Worm (Caenorhabditis elegans) whole organism, L1 larva: ENCODE results near the gene unk-1.

Experiments
- C16A3.4 ChIP-seq: fragments of 150-350 bp; optimal IDR thresholded peaks from 2 replicates; lab custom pipeline; 2014; ENCODE audit warnings: missing biosample characterization, missing genetic modification characterization
- aha-1 ChIP-seq: fragments of 150-350 bp; optimal IDR thresholded peaks from 2 replicates; lab custom pipeline; 2014; ENCODE audit warnings: missing biosample characterization, missing genetic modification characterization
- blmp-1 ChIP-seq: fragments of 150-350 bp; optimal IDR thresholded peaks from 2 replicates; lab custom pipeline; 2014; ENCODE audit warnings: missing biosample characterization, missing genetic modification characterization
- ceh-63 ChIP-seq: fragments of 200-800 bp; sonication (Bioruptor generic); optimal IDR thresholded peaks from 2 replicates; lab custom pipeline; 2018; ENCODE audit warnings: mild to moderate bottlenecking, missing genetic modification characterization, missing compliant biosample characterization
- ceh-82 ChIP-seq, 3 experiments: fragments of 150-350 bp in 1 of 3; sonication (generic microtip) in 2 of 3; optimal IDR thresholded peaks; 2 replicates each; lab custom pipeline; 2014 to 2017; ENCODE audit warnings: missing biosample characterization in 3 of 3, missing genetic modification characterization in 3 of 3
- ceh-90 ChIP-seq: sonication (generic microtip); optimal IDR thresholded peaks from 2 replicates; lab custom pipeline; 2016; ENCODE audit warnings: missing genetic modification characterization, missing compliant biosample characterization
- efl-3 ChIP-seq: fragments of 200-800 bp; sonication (Bioruptor generic); optimal IDR thresholded peaks from 2 replicates; lab custom pipeline; 2018; ENCODE audit warnings: mild to moderate bottlenecking, missing genetic modification characterization, missing compliant biosample characterization
- elt-2 ChIP-seq: sonication (generic microtip); optimal IDR thresholded peaks from 2 replicates; lab custom pipeline; 2016; ENCODE audit warnings: missing genetic modification characterization, mild to moderate bottlenecking, inconsistent platforms, missing compliant biosample characterization, missing genetic modification reagents
- fkh-10 ChIP-seq: sonication (generic microtip); optimal IDR thresholded peaks from 2 replicates; lab custom pipeline; 2017; ENCODE audit warnings: missing biosample characterization, missing genetic modification reagents, missing genetic modification characterization
- fkh-8 ChIP-seq: sonication (generic microtip); optimal IDR thresholded peaks from 2 replicates; lab custom pipeline; 2016; ENCODE audit warnings: mild to moderate bottlenecking, missing genetic modification characterization, missing compliant biosample characterization
- hpl-2 ChIP-seq: fragments of 150-350 bp; optimal IDR thresholded peaks from 2 replicates; lab custom pipeline; 2014; ENCODE audit warnings: missing biosample characterization, missing genetic modification reagents, missing genetic modification characterization
- lin-14 ChIP-seq: fragments of 200-800 bp; sonication (Bioruptor generic); optimal IDR thresholded peaks from 2 replicates; lab custom pipeline; 2018; ENCODE audit warnings: mild to moderate bottlenecking, missing genetic modification characterization, moderate library complexity, missing compliant biosample characterization
- lin-15B ChIP-seq: fragments of 150-350 bp; sonication (generic microtip); optimal IDR thresholded peaks from 3 replicates; lab custom pipeline; 2014; ENCODE audit warnings: missing biosample characterization, missing genetic modification characterization
- lin-35 ChIP-seq, 2 experiments: fragments of 150-350 bp; optimal IDR thresholded peaks; 2 replicates each; lab custom pipeline; 2014; ENCODE audit warnings: missing biosample characterization in 2 of 2, missing genetic modification characterization in 2 of 2, missing genetic modification reagents in 2 of 2
- lin-39 ChIP-seq: fragments of 150-350 bp; optimal IDR thresholded peaks from 2 replicates; lab custom pipeline; 2014; ENCODE audit warnings: missing biosample characterization, missing genetic modification reagents, missing genetic modification characterization
- lir-3 ChIP-seq: sonication (generic microtip); optimal IDR thresholded peaks from 2 replicates; lab custom pipeline; 2016; ENCODE audit warnings: mild to moderate bottlenecking, missing genetic modification characterization, moderate library complexity, missing compliant biosample characterization; ENCODE audit not compliant: poor library complexity
- mab-9 ChIP-seq: fragments of 200-800 bp; sonication (Bioruptor generic); IDR thresholded peaks from 2 replicates; pipeline ENCODE4 v1.3.6; 2022; ENCODE audit warnings: missing genetic modification reagents, missing genetic modification characterization, missing compliant biosample characterization
- mef-2 ChIP-seq: fragments of 150-350 bp; optimal IDR thresholded peaks from 2 replicates; lab custom pipeline; 2014; ENCODE audit warnings: missing biosample characterization, missing genetic modification characterization
- mep-1 ChIP-seq: fragments of 150-350 bp; optimal IDR thresholded peaks from 2 replicates; lab custom pipeline; 2014; ENCODE audit warnings: missing biosample characterization, missing genetic modification characterization
- nhr-20 ChIP-seq: sonication (generic microtip); optimal IDR thresholded peaks from 2 replicates; lab custom pipeline; 2016; ENCODE audit warnings: mild to moderate bottlenecking, missing genetic modification characterization, missing compliant biosample characterization
- nhr-237 ChIP-seq: fragments of 150-350 bp; optimal IDR thresholded peaks from 2 replicates; lab custom pipeline; 2014; ENCODE audit warnings: missing biosample characterization, missing genetic modification characterization
- nhr-28 ChIP-seq: fragments of 150-350 bp; optimal IDR thresholded peaks from 2 replicates; lab custom pipeline; 2014; ENCODE audit warnings: missing biosample characterization, missing genetic modification characterization
- nhr-47 ChIP-seq: sonication (generic microtip); optimal IDR thresholded peaks from 2 replicates; lab custom pipeline; 2016; ENCODE audit warnings: mild to moderate bottlenecking, missing genetic modification characterization, moderate library complexity, missing compliant biosample characterization
- nhr-71 ChIP-seq: sonication (generic microtip); optimal IDR thresholded peaks from 2 replicates; lab custom pipeline; 2016; ENCODE audit warnings: mild to moderate bottlenecking, missing genetic modification characterization, moderate library complexity, missing compliant biosample characterization
- nhr-85 ChIP-seq: sonication (generic microtip); peaks from one replicate; lab custom pipeline; 2016; ENCODE audit warnings: missing genetic modification characterization, inconsistent platforms, missing compliant biosample characterization
- skn-1 ChIP-seq: fragments of 150-350 bp; optimal IDR thresholded peaks from 2 replicates; lab custom pipeline; 2014; ENCODE audit warnings: missing biosample characterization, missing genetic modification characterization
- snu-23 ChIP-seq: sonication (generic microtip); optimal IDR thresholded peaks from 2 replicates; lab custom pipeline; 2016; ENCODE audit warnings: missing genetic modification characterization, missing compliant biosample characterization
- sptf-1 ChIP-seq: fragments of 150-350 bp; optimal IDR thresholded peaks from 2 replicates; lab custom pipeline; 2014; ENCODE audit warnings: missing biosample characterization, missing genetic modification characterization
- sup-37 ChIP-seq: fragments of 200-800 bp; sonication (Bioruptor generic); optimal IDR thresholded peaks from 2 replicates; lab custom pipeline; 2018; ENCODE audit warnings: mild to moderate bottlenecking, missing genetic modification characterization, missing compliant biosample characterization
- swsn-7 ChIP-seq: sonication (generic microtip); optimal IDR thresholded peaks from 2 replicates; lab custom pipeline; 2016; ENCODE audit warnings: missing genetic modification characterization, missing compliant biosample characterization
- tbx-2 ChIP-seq: sonication (generic microtip); optimal IDR thresholded peaks from 2 replicates; lab custom pipeline; 2016; ENCODE audit warnings: missing genetic modification characterization, missing compliant biosample characterization
- unc-98 ChIP-seq: fragments of 200-800 bp; sonication (Bioruptor generic); IDR thresholded peaks from 2 replicates; pipeline ENCODE4 v1.3.6; 2022; ENCODE audit warnings: missing genetic modification characterization, missing compliant biosample characterization
- vab-15 ChIP-seq: sonication (generic microtip); optimal IDR thresholded peaks from 2 replicates; lab custom pipeline; 2017; ENCODE audit warnings: missing genotype, mild to moderate bottlenecking, missing genetic modification characterization, missing compliant biosample characterization
- xbp-1 ChIP-seq: sonication (generic microtip); optimal IDR thresholded peaks from 2 replicates; lab custom pipeline; 2016; ENCODE audit warnings: missing genetic modification characterization, missing compliant biosample characterization
- zip-4 ChIP-seq: fragments of 200-800 bp; sonication (Bioruptor generic); optimal IDR thresholded peaks from 2 replicates; lab custom pipeline; 2018; ENCODE audit warnings: mild to moderate bottlenecking, missing genetic modification characterization, moderate library complexity, missing compliant biosample characterization
- ztf-11 ChIP-seq, 2 experiments: sonication (generic microtip); optimal IDR thresholded peaks; 2 replicates each; lab custom pipeline; 2016 to 2017; ENCODE audit warnings: missing genetic modification characterization in 2 of 2, missing biosample characterization in 1 of 2, missing compliant biosample characterization in 1 of 2
- ztf-4 ChIP-seq: fragments of 150-350 bp; optimal IDR thresholded peaks from 2 replicates; lab custom pipeline; 2014; ENCODE audit warnings: missing biosample characterization, missing genetic modification characterization

unk-1 gene

DNA sequence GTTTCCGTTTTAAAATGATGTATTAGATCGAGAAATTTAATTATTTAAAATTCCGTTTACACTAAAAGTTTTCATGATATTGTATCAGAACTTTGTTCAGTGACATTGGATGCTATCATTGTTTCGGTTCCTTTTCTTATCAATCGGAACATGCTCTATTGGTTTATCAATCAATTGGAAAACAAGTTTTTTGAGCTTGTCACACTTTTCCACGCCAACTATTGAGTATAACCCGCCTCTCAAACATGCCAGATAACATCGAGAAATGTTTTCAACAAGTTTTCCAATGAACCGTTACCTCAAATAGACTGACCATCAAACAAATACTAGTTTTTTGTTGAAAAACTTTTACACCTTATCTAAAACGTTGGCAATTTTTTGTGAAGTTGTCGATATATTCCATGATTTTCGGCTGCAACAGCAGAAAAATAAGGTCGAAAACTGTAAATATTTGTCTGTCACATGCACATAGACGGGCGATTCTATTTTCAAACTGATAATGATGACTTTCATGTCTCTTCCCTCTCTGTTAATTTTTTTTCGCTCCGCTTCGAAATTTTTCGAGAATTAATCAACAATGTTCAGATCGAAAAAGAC is at the start of gene unk-1:
unk-1 (plus strand) TSS at position 577 of the 597 bp plus-strand sequence.
- TF ChIP-seq elt-2, result peak; percentile 43
- TF ChIP-seq lin-39 (tag; lab: Kevin White, UChicago), result no peak
- TF ChIP-seq ceh-63, result no peak
- peak in 1 of 2 experiments; percentile 13 for TF ChIP-seq lin-35 (GFP tag; optimal IDR thresholded peaks at IDR 0.05; lab: Kevin White, UChicago)
- TF ChIP-seq unc-98 (GFP tag; lab: Robert Waterston, UW), result no peak
- no peak for TF ChIP-seq nhr-47
- TF ChIP-seq nhr-237 (tag; lab: Kevin White, UChicago), result no peak
- TF ChIP-seq snu-23, result no peak
- no peak for TF ChIP-seq tbx-2 (tag; lab: Kevin White, UChicago)
- no peak for TF ChIP-seq mab-9
- no peak for TF ChIP-seq fkh-10 (GFP tag; lab: Kevin White, UChicago)
- TF ChIP-seq lin-14 (GFP tag; lab: Kevin White, UChicago), result peak; percentile 12
- TF ChIP-seq sup-37 (GFP tag; lab: Kevin White, UChicago), result no peak
- TF ChIP-seq nhr-85 (tag; lab: Kevin White, UChicago), result peak; percentile 49

DNA sequence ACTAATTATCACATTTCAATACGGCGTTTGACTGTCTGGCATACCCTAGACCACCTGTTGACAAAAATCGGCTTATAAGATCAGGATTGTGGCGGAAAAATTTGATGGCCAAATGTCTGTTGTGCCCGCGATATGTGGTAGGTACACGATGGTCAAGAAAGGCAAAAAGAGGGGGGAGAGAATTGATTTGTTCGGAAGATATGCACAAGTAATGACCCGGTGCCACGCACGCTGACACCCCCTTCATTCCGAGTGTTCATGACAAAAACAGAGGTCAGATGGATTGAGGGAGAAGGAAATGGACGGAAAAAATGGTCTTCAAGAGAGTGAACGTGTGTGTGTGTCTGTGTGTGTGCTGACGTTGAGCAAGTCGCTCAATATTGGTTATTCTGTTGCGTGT is 49.3 kb upstream of the unk-1 start:
- peak in 1 of 2 experiments; percentile 39 for TF ChIP-seq ztf-11 (tag; optimal IDR thresholded peaks at IDR 0.05; lab: Kevin White, UChicago)
- no peak for TF ChIP-seq lir-3 (tag; lab: Kevin White, UChicago)
- TF ChIP-seq blmp-1, result peak; percentile 6
- TF ChIP-seq mef-2 (tag; lab: Kevin White, UChicago), result no peak
- TF ChIP-seq ztf-4 (tag; lab: Kevin White, UChicago), result no peak
- TF ChIP-seq zip-4, result no peak
- no peak for TF ChIP-seq swsn-7
- no peak for TF ChIP-seq ceh-90 (tag; lab: Kevin White, UChicago)
- no peak for TF ChIP-seq nhr-47
- no peak for TF ChIP-seq aha-1 (tag; lab: Kevin White, UChicago)
- no peak for TF ChIP-seq C16A3.4 (tag; lab: Kevin White, UChicago)
- no peak for TF ChIP-seq vab-15 (tag; lab: Kevin White, UChicago)
- TF ChIP-seq fkh-8 (tag; lab: Kevin White, UChicago), result no peak
- peak; percentile 34 for TF ChIP-seq mep-1 (tag; lab: Kevin White, UChicago)

DNA sequence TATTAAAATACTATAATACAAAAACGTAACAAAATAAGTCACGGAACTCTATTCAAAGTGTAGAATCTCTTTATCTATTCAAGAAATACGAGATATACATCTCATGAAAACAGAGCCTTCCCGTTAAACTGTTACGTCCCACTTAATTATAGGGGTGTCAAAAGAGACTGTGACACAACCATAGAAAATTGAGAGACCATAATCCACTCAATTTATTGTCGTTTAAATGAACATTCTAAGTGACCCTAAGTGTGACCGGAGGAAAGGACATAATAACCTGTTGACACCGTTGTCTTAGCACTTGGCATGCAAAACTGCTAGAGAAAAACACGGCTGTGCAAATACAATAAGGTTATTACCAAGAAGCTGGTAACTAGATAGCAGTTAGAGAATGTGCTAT is 46.2 kb upstream of the unk-1 start:
- TF ChIP-seq C16A3.4 (tag; lab: Kevin White, UChicago) (no peak), ceh-82 (tag; optimal IDR thresholded peaks at IDR 0.05; lab: Kevin White, UChicago) (no peak), skn-1 (no peak), efl-3 (GFP tag; lab: Kevin White, UChicago) (no peak), mab-9 (no peak), lin-39 (tag; lab: Kevin White, UChicago) (no peak), nhr-20 (no peak), nhr-28 (tag; lab: Kevin White, UChicago) (no peak), nhr-71 (no peak), lin-15B (no peak), nhr-47 (no peak), xbp-1 (no peak), sptf-1 (no peak)
- TF ChIP-seq, all 84 proteins: peak for 0

DNA sequence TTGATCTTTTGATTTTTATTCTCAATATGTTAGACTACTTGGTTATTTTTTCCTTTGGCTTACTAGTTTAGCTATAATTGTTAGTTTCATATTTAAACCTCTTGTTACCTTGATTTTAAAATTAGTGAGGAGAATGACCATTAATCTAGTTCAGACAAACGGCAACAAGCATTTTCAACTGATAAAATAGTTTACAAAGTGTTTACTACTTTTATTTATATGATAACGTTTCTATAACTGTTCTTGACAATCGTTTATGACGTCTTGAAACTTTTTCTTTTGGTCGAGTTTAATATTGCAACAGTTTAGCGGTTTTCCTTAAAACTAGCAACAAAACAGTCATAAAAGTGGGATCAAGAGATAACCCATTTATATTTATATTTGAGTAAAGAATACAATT is 39.0 kb upstream of the unk-1 start:
- TF ChIP-seq elt-2 (peak; percentile 23), hpl-2 (GFP tag; lab: Kevin White, UChicago) (no peak)
